Fruit fly (Drosophila melanogaster): ENCODE results near the gene Oseg1.

Oseg1 gene

dm6 chr3L:8360643-8361110 is 51.9 kb downstream of the Oseg1 start, which contains the start of gene Idh:
Gene Idh, minus strand, starts transcription at chr3L:8360906.
- no peak for TF ChIP-seq CG5204 (GFP tag; optimal IDR thresholded peaks at IDR 0.05)
- TF ChIP-seq CG1620 (GFP tag; optimal IDR thresholded peaks at IDR 0.05), result peak; percentile 34
- TF ChIP-seq CG12768 (GFP tag; optimal IDR thresholded peaks at IDR 0.05), result peak; percentile 1
- no peak for TF ChIP-seq CG7045 (GFP tag; optimal IDR thresholded peaks at IDR 0.05)
- TF ChIP-seq toe (GFP tag; optimal IDR thresholded peaks at IDR 0.05), result peak; percentile 46
- no peak for TF ChIP-seq CG14711 (tag; optimal IDR thresholded peaks at IDR 0.05)
- TF ChIP-seq CG33017 (tag; optimal IDR thresholded peaks at IDR 0.05), result peak; percentile 69
- TF ChIP-seq cnc (optimal IDR thresholded peaks at IDR 0.05), result peak; percentile 71 to 78
- peak; percentile 29 for TF ChIP-seq Crg-1 (GFP tag; optimal IDR thresholded peaks at IDR 0.05)
- TF ChIP-seq bab1 (GFP tag; optimal IDR thresholded peaks at IDR 0.05), result peak; percentile 80
- peak; percentile 41 for TF ChIP-seq Hr96 (GFP tag; optimal IDR thresholded peaks at IDR 0.05)
- TF ChIP-seq kay (GFP tag; ENCODE audit: borderline replicate concordance), result no peak
- TF ChIP-seq pad (GFP tag; optimal IDR thresholded peaks at IDR 0.05), result peak; percentile 36
- peak; percentile 71 for TF ChIP-seq cic (GFP tag; optimal IDR thresholded peaks at IDR 0.05)
- TF ChIP-seq Mnt (GFP tag; optimal IDR thresholded peaks at IDR 0.05), result peak; percentile 63
- peak; percentile 71 for TF ChIP-seq tj (GFP tag; optimal IDR thresholded peaks at IDR 0.05)
- peak; percentile 44 for TF ChIP-seq ovo (GFP tag; optimal IDR thresholded peaks at IDR 0.05)
- TF ChIP-seq CG11617 (GFP tag; optimal IDR thresholded peaks at IDR 0.05), result peak; percentile 59
- TF ChIP-seq Clk (GFP tag; optimal IDR thresholded peaks at IDR 0.05), result no peak
- peak; percentile 38 for TF ChIP-seq CG7101 (tag; optimal IDR thresholded peaks at IDR 0.05)

dm6 chr3L:8360063-8360642 is 52.5 kb downstream of the Oseg1 start:
- TF ChIP-seq CG1620 (GFP tag; optimal IDR thresholded peaks at IDR 0.05) (no peak), kay (GFP tag; ENCODE audit: borderline replicate concordance) (peak; percentile 92), CG12768 (GFP tag; optimal IDR thresholded peaks at IDR 0.05) (peak; percentile 26)

- TF ChIP-seq CG14711 (tag; optimal IDR thresholded peaks at IDR 0.05) (no peak), pad (GFP tag; optimal IDR thresholded peaks at IDR 0.05) (no peak), CG1620 (GFP tag; optimal IDR thresholded peaks at IDR 0.05) (no peak), Crg-1 (GFP tag; optimal IDR thresholded peaks at IDR 0.05) (no peak), toe (GFP tag; optimal IDR thresholded peaks at IDR 0.05) (no peak), cic (GFP tag; optimal IDR thresholded peaks at IDR 0.05) (peak; percentile 99), CG7101 (tag; optimal IDR thresholded peaks at IDR 0.05) (no peak), CG5204 (GFP tag; optimal IDR thresholded peaks at IDR 0.05) (no peak), Mnt (GFP tag; optimal IDR thresholded peaks at IDR 0.05) (peak; percentile 32), CG11617 (GFP tag; optimal IDR thresholded peaks at IDR 0.05) (no peak), CG33017 (tag; optimal IDR thresholded peaks at IDR 0.05) (no peak), CG7045 (GFP tag; optimal IDR thresholded peaks at IDR 0.05) (no peak), Clk (GFP tag; optimal IDR thresholded peaks at IDR 0.05) (no peak), ovo (GFP tag; optimal IDR thresholded peaks at IDR 0.05) (peak; percentile 98), cnc (optimal IDR thresholded peaks at IDR 0.05) (no peak), bab1 (GFP tag; optimal IDR thresholded peaks at IDR 0.05) (no peak), CG12768 (GFP tag; optimal IDR thresholded peaks at IDR 0.05) (peak; percentile 73), Hr96 (GFP tag; optimal IDR thresholded peaks at IDR 0.05) (peak; percentile 31), kay (GFP tag; ENCODE audit: borderline replicate concordance) (peak; percentile 99), tj (GFP tag; optimal IDR thresholded peaks at IDR 0.05) (peak; percentile 61)
These were observed 53.7 kb downstream of the Oseg1 start for dm6 chr3L:8358776-8359455.

dm6 chr3L:8358138-8358537 is 54.5 kb downstream of the Oseg1 start:
- TF ChIP-seq cic (GFP tag; optimal IDR thresholded peaks at IDR 0.05) (no peak), Mnt (GFP tag; optimal IDR thresholded peaks at IDR 0.05) (no peak), CG12768 (GFP tag; optimal IDR thresholded peaks at IDR 0.05) (peak; percentile 7), CG11617 (GFP tag; optimal IDR thresholded peaks at IDR 0.05) (peak; percentile 65), pad (GFP tag; optimal IDR thresholded peaks at IDR 0.05) (no peak), Clk (GFP tag; optimal IDR thresholded peaks at IDR 0.05) (no peak), CG14711 (tag; optimal IDR thresholded peaks at IDR 0.05) (peak; percentile 38), CG7045 (GFP tag; optimal IDR thresholded peaks at IDR 0.05) (peak; percentile 6), bab1 (GFP tag; optimal IDR thresholded peaks at IDR 0.05) (peak; percentile 52), CG7101 (tag; optimal IDR thresholded peaks at IDR 0.05) (peak; percentile 37), CG33017 (tag; optimal IDR thresholded peaks at IDR 0.05) (peak; percentile 8)

All from whole organism, adult.